Worm (Caenorhabditis elegans): ENCODE data around the gene T02B11.9.
"Not testable (repeated sequence)": the region's sequence is repeated elsewhere in the genome, so short reads cannot be mapped to it uniquely, and the experiment has no call there.

DNA sequence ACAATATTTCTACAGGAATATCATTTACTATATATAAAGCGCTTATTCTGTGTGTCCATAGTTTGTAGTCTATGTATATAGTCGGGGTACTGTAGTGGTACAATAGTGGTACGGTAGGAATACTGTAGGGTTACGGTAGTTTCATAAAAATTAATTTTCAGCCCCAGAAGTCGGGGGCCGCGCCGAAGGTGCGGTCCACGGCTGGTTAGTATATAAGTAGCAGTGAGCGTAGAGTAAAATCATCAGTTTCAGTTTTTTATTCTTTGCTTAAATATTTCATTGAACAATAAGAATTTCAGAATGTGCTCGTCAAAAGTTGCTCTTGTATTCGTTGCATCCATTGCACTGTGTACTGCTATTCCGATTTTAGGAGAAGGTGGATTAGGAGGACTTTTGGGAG is 14.8 kb downstream of the T02B11.9 start, which contains the start of gene srlf-22:
- not testable (repeated sequence) for TF ChIP-seq aly-2 (tag; optimal IDR thresholded peaks at IDR 0.05); elt-1 (tag; optimal IDR thresholded peaks at IDR 0.05); nhr-12 (tag; optimal IDR thresholded peaks at IDR 0.05); pqm-1 (tag; optimal IDR thresholded peaks at IDR 0.05); tbx-2 (tag; optimal IDR thresholded peaks at IDR 0.05); snpc-4 (tag; optimal IDR thresholded peaks at IDR 0.05); fos-1 (tag; optimal IDR thresholded peaks at IDR 0.05); ama-1 (optimal IDR thresholded peaks at IDR 0.05)

Measured in whole organism, L3 larva.